Fruit fly (Drosophila melanogaster): ENCODE data around the gene msi.
A peak's percentile ranks its signal among the peaks of the same experiment; 100 is the strongest.

msi gene

dm6 chr3R:25647577-25648257 is 131.8 kb downstream of the msi start:
- TF ChIP-seq Opbp (GFP tag; IDR thresholded peaks at IDR 0.05; ENCODE audit: partially characterized antibody): peak; percentile 93
- peak; percentile 85 for TF ChIP-seq kni (GFP tag; optimal IDR thresholded peaks at IDR 0.05)
- peak; percentile 65 for TF ChIP-seq chm (GFP tag; IDR thresholded peaks at IDR 0.05)
- peak in 1 of 2 experiments; percentile 13 for TF ChIP-seq insv (GFP tag; optimal IDR thresholded peaks at IDR 0.05)
- TF ChIP-seq pros (GFP tag; optimal IDR thresholded peaks at IDR 0.05): peak; percentile 7
- TF ChIP-seq CG9817 (tag; optimal IDR thresholded peaks at IDR 0.05): no peak
- peak; percentile 37 for TF ChIP-seq ATbp (GFP tag; optimal IDR thresholded peaks at IDR 0.05)
- peak; percentile 70; the same call in 1 of the 2 replicates for TF ChIP-seq klu (GFP tag; IDR thresholded peaks at IDR 0.05)
- peak; percentile 50 for TF ChIP-seq Dref (GFP tag; IDR thresholded peaks at IDR 0.05)
- no peak for TF ChIP-seq lov (optimal IDR thresholded peaks at IDR 0.05)
- TF ChIP-seq lov (GFP tag; IDR thresholded peaks at IDR 0.05): 0 out of 3 replicates have a peak, but pooled peaks have one; percentile 64
- peak; percentile 68 for TF ChIP-seq amos (GFP tag; IDR thresholded peaks at IDR 0.05; ENCODE audit: partially characterized antibody)
- TF ChIP-seq Sry-δ (GFP tag; optimal IDR thresholded peaks at IDR 0.05): peak; percentile 69
- no peak for TF ChIP-seq CG15073 (GFP tag; optimal IDR thresholded peaks at IDR 0.05)
- TF ChIP-seq gem (tag; optimal IDR thresholded peaks at IDR 0.05): peak; percentile 4
- TF ChIP-seq her (GFP tag; optimal IDR thresholded peaks at IDR 0.05): no peak
- peak; percentile 13 for TF ChIP-seq CG4424 (GFP tag; optimal IDR thresholded peaks at IDR 0.05)
- peak; percentile 70 for TF ChIP-seq CG32767 (GFP tag; IDR thresholded peaks at IDR 0.05)
- TF ChIP-seq chn (GFP tag; optimal IDR thresholded peaks at IDR 0.05): peak; percentile 31
- peak; percentile 5 for TF ChIP-seq sd (tag; optimal IDR thresholded peaks at IDR 0.05)
- TF ChIP-seq CG30020 (tag; optimal IDR thresholded peaks at IDR 0.05): no peak
- TF ChIP-seq chinmo (GFP tag; IDR thresholded peaks at IDR 0.05; ENCODE audit: partially characterized antibody): peak; percentile 99
- no peak for TF ChIP-seq hkb (optimal IDR thresholded peaks at IDR 0.05)
- TF ChIP-seq hkb (GFP tag; IDR thresholded peaks at IDR 0.05): peak; percentile 12; the same call in 1 of the 2 replicates
- TF ChIP-seq nerfin-2 (GFP tag; IDR thresholded peaks at IDR 0.05; ENCODE audit: partially characterized antibody): peak; percentile 89
- TF ChIP-seq CG4854 (GFP tag; optimal IDR thresholded peaks at IDR 0.05): no peak
- TF ChIP-seq CG31224 (GFP tag; IDR thresholded peaks at IDR 0.05): no peak
- TF ChIP-seq CG7357 (GFP tag; IDR thresholded peaks at IDR 0.05): no peak
- TF ChIP-seq Atf6 (GFP tag; IDR thresholded peaks at IDR 0.05): 0 out of 2 replicates have a peak, but pooled peaks have one; percentile 9
- peak; percentile 91; the same call in 1 of the 2 replicates for TF ChIP-seq ato (GFP tag; IDR thresholded peaks at IDR 0.05; ENCODE audit: partially characterized antibody)
- 0 out of 2 replicates have a peak, but pooled peaks have one; percentile 28 for TF ChIP-seq CG10321 (GFP tag; IDR thresholded peaks at IDR 0.05)
- peak; percentile 52; the same call in 2 of the 3 replicates for TF ChIP-seq Doc3 (GFP tag; IDR thresholded peaks at IDR 0.05; ENCODE audit: partially characterized antibody)
- TF ChIP-seq CG14860 (GFP tag; IDR thresholded peaks at IDR 0.05; ENCODE audit: partially characterized antibody): peak; percentile 85
- TF ChIP-seq Dbx (GFP tag; IDR thresholded peaks at IDR 0.05): peak; percentile 49; the same call in 1 of the 3 replicates
- TF ChIP-seq Abd-B (GFP tag; optimal IDR thresholded peaks at IDR 0.05): peak; percentile 28
- TF ChIP-seq CG10979 (tag; optimal IDR thresholded peaks at IDR 0.05): peak; percentile 37
- TF ChIP-seq CG17359 (tag; optimal IDR thresholded peaks at IDR 0.05): peak; percentile 19
- no peak for TF ChIP-seq Nf-YB (GFP tag; optimal IDR thresholded peaks at IDR 0.05)
- no peak for TF ChIP-seq Elba2 (GFP tag; optimal IDR thresholded peaks at IDR 0.05)
- TF ChIP-seq sc (optimal IDR thresholded peaks at IDR 0.05): no peak
- no peak for TF ChIP-seq sc (GFP tag; optimal IDR thresholded peaks at IDR 0.05)
- TF ChIP-seq gfzf (GFP tag; optimal IDR thresholded peaks at IDR 0.05): peak; percentile 7
- TF ChIP-seq CG17568 (GFP tag; optimal IDR thresholded peaks at IDR 0.05): no peak
- TF ChIP-seq hb (GFP tag; IDR thresholded peaks at IDR 0.05; ENCODE audit: partially characterized antibody): peak; percentile 91
- no peak for TF ChIP-seq trh (GFP tag; optimal IDR thresholded peaks at IDR 0.05)
- TF ChIP-seq CG13894 (tag; optimal IDR thresholded peaks at IDR 0.05): no peak
- no peak for TF ChIP-seq NK7.1 (GFP tag; optimal IDR thresholded peaks at IDR 0.05)
- TF ChIP-seq NfI (GFP tag; optimal IDR thresholded peaks at IDR 0.05): peak; percentile 20
- TF ChIP-seq CG13624 (GFP tag; optimal IDR thresholded peaks at IDR 0.05): peak; percentile 34
